Worm (Caenorhabditis elegans) whole organism, L3 larva: Measurements from ENCODE around the gene F58F12.2.
A peak's percentile ranks its signal among the peaks of the same experiment; 100 is the strongest.

Experiments used
- R02D3.7 ChIP-seq: fragments of 150-350 bp; optimal IDR thresholded peaks from 2 replicates; lab custom pipeline; 2014; ENCODE audit warnings: missing biosample characterization, missing genetic modification characterization
- ZK546.5 ChIP-seq: sonication (generic microtip); optimal IDR thresholded peaks from 2 replicates; lab custom pipeline; 2017; ENCODE audit warnings: missing biosample characterization, missing genetic modification characterization
- ama-1 ChIP-seq: fragments of 150-350 bp; optimal IDR thresholded peaks from 2 replicates; lab custom pipeline; 2018
- ceh-16 ChIP-seq: sonication (generic microtip); optimal IDR thresholded peaks from 2 replicates; lab custom pipeline; 2017; ENCODE audit warnings: missing biosample characterization, missing genetic modification characterization
- ceh-28 ChIP-seq: fragments of 150-350 bp; optimal IDR thresholded peaks from 2 replicates; lab custom pipeline; 2014; ENCODE audit warnings: missing biosample characterization, missing genetic modification reagents, missing genetic modification characterization
- ceh-9 ChIP-seq: sonication (generic microtip); optimal IDR thresholded peaks from 2 replicates; lab custom pipeline; 2018; ENCODE audit warnings: missing biosample characterization, missing genetic modification characterization
- daf-12 ChIP-seq: fragments of 150-350 bp; optimal IDR thresholded peaks from 2 replicates; lab custom pipeline; 2014; ENCODE audit warnings: missing biosample characterization, missing genetic modification reagents, missing genetic modification characterization
- egl-27 ChIP-seq: sonication (generic microtip); optimal IDR thresholded peaks from 4 replicates; lab custom pipeline; 2017; ENCODE audit warnings: missing biosample characterization, missing genetic modification reagents, missing genetic modification characterization
- egl-5 ChIP-seq: fragments of 150-350 bp; optimal IDR thresholded peaks from 2 replicates; lab custom pipeline; 2017; ENCODE audit warnings: missing biosample characterization, missing genetic modification reagents, missing genetic modification characterization, inconsistent platforms
- elt-1 ChIP-seq: fragments of 150-350 bp; optimal IDR thresholded peaks from 2 replicates; lab custom pipeline; 2014; ENCODE audit warnings: missing biosample characterization, missing genetic modification characterization
- elt-2 ChIP-seq: sonication (generic microtip); optimal IDR thresholded peaks from 2 replicates; lab custom pipeline; 2016; ENCODE audit warnings: missing genetic modification reagents, mild to moderate bottlenecking, missing genetic modification characterization, missing compliant biosample characterization
- elt-3 ChIP-seq, 3 experiments: fragments of 150-350 bp in 1 of 3; sonication (generic microtip) in 2 of 3; optimal IDR thresholded peaks; 2 replicates in 2 of 3; 4 replicates in 1 of 3; lab custom pipeline; 2014 to 2017; ENCODE audit warnings: missing biosample characterization in 3 of 3, missing genetic modification characterization in 3 of 3
- eor-1 ChIP-seq, 2 experiments: fragments of 150-350 bp; optimal IDR thresholded peaks; 2 replicates each; lab custom pipeline; 2014 to 2018; ENCODE audit warnings: missing biosample characterization in 2 of 2, missing genetic modification characterization in 2 of 2
- fkh-10 ChIP-seq: sonication (generic microtip); optimal IDR thresholded peaks from 2 replicates; lab custom pipeline; 2017; ENCODE audit warnings: missing biosample characterization, missing genetic modification reagents, missing genetic modification characterization
- fkh-2 ChIP-seq: fragments of 150-350 bp; optimal IDR thresholded peaks from 2 replicates; lab custom pipeline; 2014; ENCODE audit warnings: missing biosample characterization, missing genetic modification reagents, missing genetic modification characterization
- hmg-11 ChIP-seq: sonication (generic microtip); optimal IDR thresholded peaks from 2 replicates; lab custom pipeline; 2016; ENCODE audit warnings: missing genetic modification characterization, missing compliant biosample characterization
- lin-15B ChIP-seq: fragments of 150-350 bp; optimal IDR thresholded peaks from 2 replicates; lab custom pipeline; 2014; ENCODE audit warnings: missing biosample characterization, missing genetic modification characterization
- lin-39 ChIP-seq: fragments of 150-350 bp; optimal IDR thresholded peaks from 2 replicates; lab custom pipeline; 2018; ENCODE audit warnings: missing biosample characterization, missing genetic modification reagents, missing genetic modification characterization
- lsy-12 ChIP-seq: sonication (generic microtip); optimal IDR thresholded peaks from 2 replicates; lab custom pipeline; 2016; ENCODE audit warnings: mild to moderate bottlenecking, missing genetic modification characterization, missing compliant biosample characterization
- mml-1 ChIP-seq: fragments of 150-350 bp; sonication (generic microtip); optimal IDR thresholded peaks from 3 replicates; lab custom pipeline; 2014; ENCODE audit warnings: missing biosample characterization, missing genetic modification characterization
- nfya-1 ChIP-seq: sonication (generic microtip); optimal IDR thresholded peaks from 2 replicates; lab custom pipeline; 2017; ENCODE audit warnings: missing genetic modification characterization, mild to moderate bottlenecking, missing compliant biosample characterization, antibody characterized with exemption, moderate library complexity; ENCODE audit not compliant: insufficient read depth
- nhr-12 ChIP-seq: fragments of 150-350 bp; optimal IDR thresholded peaks from 2 replicates; lab custom pipeline; 2014; ENCODE audit warnings: missing biosample characterization, missing genetic modification characterization
- nhr-23 ChIP-seq: fragments of 150-350 bp; optimal IDR thresholded peaks from 2 replicates; lab custom pipeline; 2014; ENCODE audit warnings: missing biosample characterization, missing genetic modification reagents, missing genetic modification characterization
- nhr-237 ChIP-seq: fragments of 150-350 bp; optimal IDR thresholded peaks from 2 replicates; lab custom pipeline; 2014; ENCODE audit warnings: missing biosample characterization, missing genetic modification characterization
- nhr-43 ChIP-seq: sonication (generic microtip); optimal IDR thresholded peaks from 2 replicates; lab custom pipeline; 2016; ENCODE audit warnings: mild to moderate bottlenecking, missing genetic modification characterization, missing compliant biosample characterization; ENCODE audit not compliant: poor library complexity, severe bottlenecking
- nhr-67 ChIP-seq: fragments of 150-350 bp; optimal IDR thresholded peaks from 2 replicates; lab custom pipeline; 2014; ENCODE audit warnings: missing biosample characterization, missing genetic modification characterization
- nhr-77 ChIP-seq: fragments of 150-350 bp; optimal IDR thresholded peaks from 2 replicates; lab custom pipeline; 2014; ENCODE audit warnings: missing biosample characterization, missing genetic modification characterization
- pha-4 ChIP-seq: fragments of 150-350 bp; optimal IDR thresholded peaks from 2 replicates; lab custom pipeline; 2014; ENCODE audit warnings: missing biosample characterization, missing genetic modification reagents, missing genetic modification characterization
- sea-2 ChIP-seq: fragments of 150-350 bp; sonication (generic microtip); optimal IDR thresholded peaks from 4 replicates; lab custom pipeline; 2014; ENCODE audit warnings: missing biosample characterization, missing genetic modification reagents, missing genetic modification characterization
- skn-1 ChIP-seq: fragments of 150-350 bp; optimal IDR thresholded peaks from 2 replicates; lab custom pipeline; 2014; ENCODE audit warnings: missing biosample characterization, missing genetic modification characterization
- snpc-4 ChIP-seq: fragments of 150-350 bp; optimal IDR thresholded peaks from 2 replicates; lab custom pipeline; 2014; ENCODE audit warnings: missing biosample characterization, missing genetic modification characterization
- unc-62 ChIP-seq: fragments of 150-350 bp; sonication (generic microtip); optimal IDR thresholded peaks from 4 replicates; lab custom pipeline; 2014; ENCODE audit warnings: missing biosample characterization, missing genetic modification reagents, missing genetic modification characterization
- zag-1 ChIP-seq: fragments of 150-350 bp; optimal IDR thresholded peaks from 2 replicates; lab custom pipeline; 2014; ENCODE audit warnings: missing biosample characterization, missing genetic modification characterization
- ztf-11 ChIP-seq: fragments of 150-350 bp; optimal IDR thresholded peaks from 2 replicates; lab custom pipeline; 2014; ENCODE audit warnings: missing biosample characterization, missing genetic modification characterization
- ztf-4 ChIP-seq: fragments of 150-350 bp; optimal IDR thresholded peaks from 2 replicates; lab custom pipeline; 2014; ENCODE audit warnings: missing biosample characterization, missing genetic modification characterization

Gene F58F12.2

DNA sequence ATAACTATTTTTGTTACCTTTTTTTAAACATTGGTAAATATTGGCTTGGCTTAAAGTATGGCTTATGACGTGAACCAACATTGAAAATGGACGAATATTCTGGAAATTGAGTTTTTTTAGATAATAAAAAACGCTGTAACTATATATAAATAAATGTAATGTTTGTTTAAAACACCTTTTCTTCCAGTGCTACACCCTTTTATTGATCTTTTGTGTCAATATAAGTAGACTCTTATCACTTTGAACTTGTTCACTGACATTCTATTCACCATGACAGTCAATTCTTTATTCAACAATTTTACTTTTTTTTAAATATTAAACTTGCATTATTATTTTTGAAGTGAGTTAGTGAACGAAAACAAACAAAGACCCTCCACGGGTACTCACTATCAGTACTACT is 15.4 kb upstream of the F58F12.2 start, which contains the start of gene T25D10.1:
T25D10.1 (plus strand) TSS at position 169 of the 400 bp plus-strand sequence.
- TF ChIP-seq nfya-1 (no peak), mml-1 (tag; lab: Kevin White, UChicago) (no peak), elt-1 (tag; lab: Kevin White, UChicago) (no peak), nhr-43 (tag; lab: Kevin White, UChicago) (no peak), ama-1 (lab: Kevin White, UChicago) (no peak), fkh-2 (tag; lab: Kevin White, UChicago) (no peak), pha-4 (tag; lab: Kevin White, UChicago) (peak; percentile 61), nhr-67 (tag; lab: Kevin White, UChicago) (no peak), elt-2 (tag; lab: Kevin White, UChicago) (peak; percentile 46)
- TF ChIP-seq, all 47 proteins: peak for 2

ce11 chrII:6401649-6402048 is 13.8 kb upstream of the F58F12.2 start, which contains the start of gene btb-2:
Gene btb-2, plus strand, starts transcription at chrII:6401949.
- TF ChIP-seq pha-4 (tag; lab: Kevin White, UChicago) (no peak), fkh-2 (tag; lab: Kevin White, UChicago) (no peak), lsy-12 (no peak), nhr-77 (tag; lab: Kevin White, UChicago) (no peak)

ce11 chrII:6398406-6398805 is 10.6 kb upstream of the F58F12.2 start, which contains the start of gene zig-10:
Gene zig-10, plus strand, starts transcription at chrII:6398706.
- no peak for TF ChIP-seq egl-5 (tag; lab: Kevin White, UChicago)
- no peak for TF ChIP-seq ztf-4 (tag; lab: Kevin White, UChicago)
- TF ChIP-seq sea-2 (GFP tag; lab: Kevin White, UChicago): no peak
- no peak for TF ChIP-seq nhr-77 (tag; lab: Kevin White, UChicago)
- no peak for TF ChIP-seq nhr-237 (tag; lab: Kevin White, UChicago)

DNA sequence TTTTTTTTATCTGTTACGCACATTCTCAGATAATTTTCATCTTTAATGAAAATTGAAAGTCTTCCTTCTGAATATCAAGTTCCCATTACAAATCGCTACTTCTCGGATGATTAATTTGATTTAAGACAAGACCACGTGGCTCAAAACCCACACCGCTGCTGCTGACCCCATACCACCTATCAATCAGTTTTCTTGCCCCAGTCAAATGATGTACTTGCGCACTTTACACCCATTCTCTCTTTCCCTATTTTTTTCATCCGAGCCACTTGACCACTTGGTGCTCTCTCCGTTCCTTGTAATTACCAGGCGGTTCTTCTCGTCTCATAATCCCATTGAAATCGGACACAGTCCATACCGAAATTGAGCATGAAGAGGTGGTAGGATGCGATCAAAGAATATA is 6.2 kb upstream of the F58F12.2 start:
- no peak for TF ChIP-seq egl-27 (tag; lab: Kevin White, UChicago)
- TF ChIP-seq lin-39 (tag; lab: Kevin White, UChicago): peak; percentile 50

DNA sequence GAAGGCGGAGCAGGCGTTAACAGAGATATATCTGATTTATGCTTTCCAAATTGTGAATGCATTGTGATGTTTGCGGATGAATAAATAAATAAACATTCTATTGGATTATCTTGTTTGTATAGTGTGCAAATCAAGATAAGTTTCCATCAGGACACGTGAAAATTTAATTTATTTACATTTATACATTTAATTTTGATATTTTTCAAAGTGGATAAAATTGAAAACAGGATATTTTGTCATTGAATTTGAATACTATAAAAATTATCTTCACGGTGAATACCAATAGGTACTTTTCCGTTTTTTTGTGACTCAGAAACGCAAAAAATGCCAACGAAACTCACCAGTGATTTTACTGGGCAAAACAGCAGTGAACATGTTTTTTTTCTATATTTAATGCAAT is 3.4 kb upstream of the F58F12.2 start, which contains the start of gene F58F12.3:
F58F12.3 (minus strand) TSS at position 101 of the 400 bp plus-strand sequence.
- TF ChIP-seq egl-27 (tag; lab: Kevin White, UChicago): no peak
- TF ChIP-seq snpc-4: no peak
- TF ChIP-seq unc-62 (GFP tag; lab: Kevin White, UChicago): no peak
- TF ChIP-seq ceh-16 (tag; lab: Kevin White, UChicago): no peak
- TF ChIP-seq egl-5 (tag; lab: Kevin White, UChicago): no peak
- TF ChIP-seq ceh-9 (tag; lab: Kevin White, UChicago): no peak
- TF ChIP-seq ztf-11 (tag; lab: Kevin White, UChicago): no peak
- no peak for TF ChIP-seq zag-1 (tag; lab: Kevin White, UChicago)
- no peak for TF ChIP-seq hmg-11 (tag; lab: Kevin White, UChicago)
- no peak for TF ChIP-seq daf-12 (tag; lab: Kevin White, UChicago)
- TF ChIP-seq lin-15B (tag; lab: Kevin White, UChicago): no peak
- no peak for TF ChIP-seq ceh-28
- no peak for TF ChIP-seq ZK546.5 (tag; lab: Kevin White, UChicago)
- no peak for TF ChIP-seq nhr-23 (tag; lab: Kevin White, UChicago)
- TF ChIP-seq eor-1 (tag; optimal IDR thresholded peaks at IDR 0.05; lab: Kevin White, UChicago): no peak
- no peak for TF ChIP-seq R02D3.7
- no peak for TF ChIP-seq fkh-10 (GFP tag; lab: Kevin White, UChicago)
- no peak for TF ChIP-seq nhr-12

DNA sequence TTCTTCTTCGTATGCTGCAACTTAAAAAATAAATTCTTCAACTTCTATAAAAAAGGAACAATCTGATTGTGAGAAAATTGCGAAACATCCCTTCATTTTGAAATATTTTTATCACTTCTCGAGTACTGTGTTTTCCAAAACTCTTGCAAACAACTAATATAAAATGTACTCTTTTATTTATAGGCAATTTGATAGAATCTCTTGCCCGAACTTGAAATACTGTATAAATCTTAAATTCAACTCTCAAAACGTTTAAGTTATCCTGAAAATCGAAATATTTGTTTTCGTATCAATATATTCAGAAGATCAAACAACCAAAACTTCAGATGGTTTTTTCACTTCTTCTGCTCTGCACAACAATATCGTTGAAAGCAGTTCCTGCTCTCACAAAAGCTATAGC is 1.4 kb downstream of the F58F12.2 start, which contains the start of gene F58F12.4:
F58F12.4 (plus strand) TSS at position 301 of the 400 bp plus-strand sequence.
- TF ChIP-seq nhr-237 (tag; lab: Kevin White, UChicago) (no peak), egl-27 (tag; lab: Kevin White, UChicago) (no peak), nhr-43 (tag; lab: Kevin White, UChicago) (no peak), zag-1 (tag; lab: Kevin White, UChicago) (no peak), sea-2 (GFP tag; lab: Kevin White, UChicago) (no peak), fkh-2 (tag; lab: Kevin White, UChicago) (no peak), nhr-67 (tag; lab: Kevin White, UChicago) (no peak), elt-3 (tag; optimal IDR thresholded peaks at IDR 0.05; lab: Kevin White, UChicago) (no peak), skn-1 (tag; lab: Kevin White, UChicago) (no peak), ZK546.5 (tag; lab: Kevin White, UChicago) (no peak)
